Fruit fly (Drosophila melanogaster): Measurements from ENCODE around the gene CG32700.

Gene CG32700

DNA sequence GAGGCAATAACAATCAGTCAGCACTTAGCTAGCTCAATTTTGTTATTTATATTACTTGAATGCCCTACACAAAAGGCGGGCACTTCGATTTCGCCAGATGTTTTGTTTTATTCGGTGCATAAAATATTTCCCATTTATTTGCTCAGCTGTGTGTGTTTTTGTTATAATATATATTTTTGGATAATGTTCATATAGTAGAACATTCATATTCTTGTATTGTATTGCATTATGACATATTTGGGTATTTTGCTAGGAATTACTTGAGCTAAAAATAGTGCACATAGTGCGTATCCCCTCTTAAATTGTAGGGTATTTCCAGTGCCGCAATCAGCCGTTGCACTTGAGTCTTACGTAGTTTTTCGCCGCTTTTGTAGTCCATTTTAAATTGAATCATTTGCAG lies 39.3 kb upstream of the CG32700 start (continued):
- TF ChIP-seq dac (GFP tag; optimal IDR thresholded peaks at IDR 0.05) (no peak), CG16779 (tag; optimal IDR thresholded peaks at IDR 0.05) (no peak), Eip93F (GFP tag; optimal IDR thresholded peaks at IDR 0.05) (no peak), CG9139 (GFP tag; optimal IDR thresholded peaks at IDR 0.05) (no peak), Eip75B (GFP tag; optimal IDR thresholded peaks at IDR 0.05) (peak; percentile 33), CG1621 (tag; optimal IDR thresholded peaks at IDR 0.05) (no peak), Hr39 (GFP tag; optimal IDR thresholded peaks at IDR 0.05) (peak; percentile 47), salr (GFP tag; optimal IDR thresholded peaks at IDR 0.05) (no peak), eg (GFP tag; IDR thresholded peaks at IDR 0.05) (peak; percentile 54; the same call in 1 of the 3 replicates), svp (GFP tag) (peak; percentile 80), acj6 (GFP tag; optimal IDR thresholded peaks at IDR 0.05) (peak; percentile 54), CG7368 (GFP tag; optimal IDR thresholded peaks at IDR 0.05) (peak; percentile 36)

DNA sequence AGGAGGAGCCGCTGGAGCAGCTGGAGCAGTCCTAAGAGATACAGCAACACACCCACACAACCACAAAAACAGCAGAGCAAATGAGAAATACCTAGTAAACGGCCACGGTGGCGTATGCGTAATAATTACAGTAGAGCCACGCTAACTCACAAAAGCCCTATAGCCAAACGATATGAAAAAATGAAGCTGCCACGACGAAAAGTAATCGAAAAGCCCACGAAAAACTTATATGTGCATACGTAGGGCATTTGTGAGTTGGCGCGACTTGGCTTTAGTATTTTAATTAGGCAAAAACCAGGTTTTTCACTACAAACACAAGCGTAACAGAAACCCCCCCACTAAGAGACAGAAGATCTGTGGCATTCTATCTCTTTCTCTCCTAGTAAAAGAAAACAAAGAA lies 37.2 kb upstream of the CG32700 start:
- TF ChIP-seq CG1621 (tag; optimal IDR thresholded peaks at IDR 0.05) (no peak), CG6163 (GFP tag; IDR thresholded peaks at IDR 0.05) (no peak), Lpt (GFP tag; optimal IDR thresholded peaks at IDR 0.05) (no peak), CG11902 (GFP tag; optimal IDR thresholded peaks at IDR 0.05) (no peak), OdsH (GFP tag; optimal IDR thresholded peaks at IDR 0.05) (no peak), net (GFP tag; optimal IDR thresholded peaks at IDR 0.05) (no peak), fkh (GFP tag; optimal IDR thresholded peaks at IDR 0.05) (no peak), Sox15 (GFP tag; optimal IDR thresholded peaks at IDR 0.05) (no peak), Blimp-1 (GFP tag; optimal IDR thresholded peaks at IDR 0.05) (no peak), achi (GFP tag; optimal IDR thresholded peaks at IDR 0.05) (no peak), ss (GFP tag; optimal IDR thresholded peaks at IDR 0.05) (no peak), spab (GFP tag; optimal IDR thresholded peaks at IDR 0.05) (no peak), Ets21C (GFP tag; optimal IDR thresholded peaks at IDR 0.05) (no peak), CG10669 (GFP tag; optimal IDR thresholded peaks at IDR 0.05) (no peak)

DNA sequence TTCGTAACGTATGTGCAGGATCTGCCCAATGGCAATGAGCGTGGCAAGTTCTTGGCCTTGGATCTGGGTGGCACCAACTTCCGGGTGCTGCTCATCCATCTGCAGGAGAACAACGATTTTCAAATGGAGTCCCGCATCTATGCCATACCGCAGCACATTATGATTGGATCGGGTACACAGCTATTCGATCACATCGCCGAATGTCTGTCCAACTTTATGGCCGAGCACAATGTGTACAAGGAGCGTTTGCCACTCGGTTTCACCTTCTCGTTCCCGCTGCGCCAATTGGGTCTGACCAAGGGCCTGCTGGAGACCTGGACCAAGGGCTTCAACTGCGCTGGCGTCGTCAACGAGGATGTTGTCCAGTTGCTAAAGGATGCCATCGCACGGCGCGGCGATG lies 36.0 kb upstream of the CG32700 start:
- no peak for TF ChIP-seq dac (GFP tag; optimal IDR thresholded peaks at IDR 0.05)

dm6 chrX:9586038-9586437 lies 35.4 kb upstream of the CG32700 start:
- TF ChIP-seq Lpt (GFP tag; optimal IDR thresholded peaks at IDR 0.05) (peak; percentile 52), dsx (GFP tag; optimal IDR thresholded peaks at IDR 0.05; ENCODE audit: poor library complexity, severe bottlenecking) (no peak), Met (GFP tag; optimal IDR thresholded peaks at IDR 0.05) (no peak), CG11902 (GFP tag; optimal IDR thresholded peaks at IDR 0.05) (no peak), CG4318 (GFP tag; optimal IDR thresholded peaks at IDR 0.05) (no peak), CG15336 (GFP tag; IDR thresholded peaks at IDR 0.05) (peak; percentile 79), CG8632 (GFP tag; optimal IDR thresholded peaks at IDR 0.05) (no peak), Hr38 (GFP tag; optimal IDR thresholded peaks at IDR 0.05) (no peak), CG8119 (GFP tag; IDR thresholded peaks at IDR 0.05) (peak; percentile 79), topi (GFP tag; optimal IDR thresholded peaks at IDR 0.05) (no peak), CG7368 (GFP tag; optimal IDR thresholded peaks at IDR 0.05) (no peak), esn (GFP tag; optimal IDR thresholded peaks at IDR 0.05) (no peak), CG16779 (tag; optimal IDR thresholded peaks at IDR 0.05) (no peak), ss (GFP tag; optimal IDR thresholded peaks at IDR 0.05) (peak in 1 of 2 experiments; percentile 4), Hr39 (GFP tag; optimal IDR thresholded peaks at IDR 0.05) (no peak), CG34406 (GFP tag; optimal IDR thresholded peaks at IDR 0.05) (no peak), spab (GFP tag; optimal IDR thresholded peaks at IDR 0.05) (no peak), fkh (GFP tag; optimal IDR thresholded peaks at IDR 0.05) (no peak), Sox14 (GFP tag; optimal IDR thresholded peaks at IDR 0.05) (no peak), cyc (GFP tag; optimal IDR thresholded peaks at IDR 0.05) (no peak), CG6808 (GFP tag; optimal IDR thresholded peaks at IDR 0.05) (no peak), Smox (GFP tag; optimal IDR thresholded peaks at IDR 0.05) (no peak), CG6163 (GFP tag; IDR thresholded peaks at IDR 0.05) (peak; percentile 75), lz (GFP tag; optimal IDR thresholded peaks at IDR 0.05) (no peak), CG6792 (GFP tag; optimal IDR thresholded peaks at IDR 0.05) (no peak), CG10631 (GFP tag; optimal IDR thresholded peaks at IDR 0.05) (no peak), salr (GFP tag; optimal IDR thresholded peaks at IDR 0.05) (no peak), CG3032 (tag; optimal IDR thresholded peaks at IDR 0.05) (no peak), Eip78C (GFP tag) (no peak), fd59A (GFP tag; optimal IDR thresholded peaks at IDR 0.05) (no peak), Ets96B (tag; optimal IDR thresholded peaks at IDR 0.05) (no peak), net (GFP tag; optimal IDR thresholded peaks at IDR 0.05) (no peak)
